Fruit fly (Drosophila melanogaster): ENCODE measurements around the gene CG14820.
A peak's percentile ranks its signal among the peaks of the same experiment; 100 is the strongest.

CG14820 gene

DNA sequence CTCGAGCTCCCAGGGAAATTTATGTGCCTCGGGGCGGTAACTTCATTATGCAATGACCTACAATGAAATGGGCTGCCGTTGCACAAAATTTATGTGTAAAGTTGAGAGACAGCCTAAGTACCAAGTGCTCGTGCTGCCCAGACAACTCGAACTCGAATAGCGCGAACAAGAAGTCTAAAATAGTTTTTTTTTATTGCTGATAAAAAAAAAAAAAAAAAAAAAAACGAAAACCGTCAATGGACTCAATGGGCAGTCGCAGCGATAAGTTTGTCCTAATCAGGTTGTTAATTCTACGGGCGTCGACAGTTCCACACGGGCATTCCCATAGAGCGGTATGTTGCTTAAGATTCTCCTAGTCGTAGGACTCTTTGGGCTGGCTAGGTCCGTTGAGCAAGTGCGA, at the start of gene CG14820:
CG14820 (plus strand) TSS at position 301 of the 400 bp plus-strand sequence.
- TF ChIP-seq pan (optimal IDR thresholded peaks at IDR 0.05) = no peak
- no peak for TF ChIP-seq CG8478 (optimal IDR thresholded peaks at IDR 0.05)
- no peak for TF ChIP-seq usp (GFP tag; optimal IDR thresholded peaks at IDR 0.05)
- TF ChIP-seq psq (optimal IDR thresholded peaks at IDR 0.05) = no peak
- TF ChIP-seq EcR (GFP tag; optimal IDR thresholded peaks at IDR 0.05) = no peak
- no peak for TF ChIP-seq Dll (optimal IDR thresholded peaks at IDR 0.05)

DNA sequence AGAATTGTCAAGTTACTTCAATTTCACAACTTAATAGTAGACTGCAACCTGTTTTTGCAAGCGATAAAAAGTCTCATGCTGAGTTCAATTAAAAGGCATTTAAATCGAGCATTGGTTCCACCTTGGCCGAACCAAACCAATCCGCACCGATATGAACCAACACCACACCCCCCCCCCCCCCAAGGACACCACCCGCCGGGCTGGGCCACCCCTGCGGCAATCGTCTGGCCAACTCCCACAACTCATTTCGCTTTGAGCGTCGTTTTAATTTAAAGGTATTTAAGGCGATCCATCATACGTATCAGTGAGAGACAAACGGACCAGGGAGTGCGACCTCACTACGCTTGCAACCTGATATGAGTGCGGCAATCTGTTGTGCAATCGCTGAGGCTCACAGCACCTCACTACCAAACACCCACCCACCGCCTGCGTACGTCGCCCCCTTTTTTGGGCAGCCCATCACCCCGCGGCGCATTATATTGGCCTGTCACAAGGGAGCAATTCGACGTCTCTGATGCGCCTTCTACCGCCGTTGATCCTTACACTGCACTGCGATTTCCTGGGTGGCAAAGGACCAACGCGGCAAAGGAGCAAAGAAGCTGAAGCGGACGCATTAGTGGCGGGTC, 47.7 kb upstream of the CG14820 start:
- no peak for TF ChIP-seq pan (optimal IDR thresholded peaks at IDR 0.05)
- TF ChIP-seq Dll (optimal IDR thresholded peaks at IDR 0.05) = no peak
- no peak for TF ChIP-seq EcR (GFP tag; optimal IDR thresholded peaks at IDR 0.05)
- TF ChIP-seq usp (GFP tag; optimal IDR thresholded peaks at IDR 0.05) = no peak
- no peak for TF ChIP-seq CG8478 (optimal IDR thresholded peaks at IDR 0.05)
- TF ChIP-seq psq (optimal IDR thresholded peaks at IDR 0.05) = no peak

DNA sequence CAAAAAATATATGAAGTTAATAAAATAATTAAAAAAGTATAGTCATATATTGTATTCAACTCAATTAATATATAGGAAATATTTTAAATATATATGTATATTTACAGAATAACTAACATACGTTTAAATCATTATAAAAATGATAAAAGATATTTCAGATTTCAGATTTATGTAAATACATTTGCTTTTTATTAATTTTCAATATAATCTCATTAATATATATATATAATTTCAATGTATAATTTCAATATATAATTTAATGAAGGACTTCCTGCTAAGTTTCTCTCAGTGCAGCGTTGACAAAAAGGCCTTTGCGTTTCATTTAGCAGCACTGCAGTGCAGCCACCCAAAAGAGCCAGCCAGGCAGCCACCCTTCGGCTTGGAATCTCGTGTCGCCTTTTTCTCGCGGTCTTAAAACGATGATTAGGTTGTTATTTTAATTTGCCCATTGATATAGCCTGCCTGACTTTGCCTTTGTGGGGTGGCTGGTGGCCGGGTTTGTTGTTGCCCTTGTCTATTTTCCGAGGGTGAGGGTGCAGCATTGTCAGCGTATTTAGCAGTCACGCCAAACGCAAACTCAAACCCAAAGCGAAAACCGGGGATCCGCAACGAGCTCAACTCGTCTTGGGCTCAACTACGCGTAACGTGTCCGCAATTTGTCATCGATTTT, 46.9 kb upstream of the CG14820 start:
- TF ChIP-seq psq (optimal IDR thresholded peaks at IDR 0.05) = no peak
- no peak for TF ChIP-seq Dll (optimal IDR thresholded peaks at IDR 0.05)
- no peak for TF ChIP-seq pan (optimal IDR thresholded peaks at IDR 0.05)
- no peak for TF ChIP-seq CG8478 (optimal IDR thresholded peaks at IDR 0.05)
- TF ChIP-seq EcR (GFP tag; optimal IDR thresholded peaks at IDR 0.05) = no peak
- TF ChIP-seq usp (GFP tag; optimal IDR thresholded peaks at IDR 0.05) = no peak

DNA sequence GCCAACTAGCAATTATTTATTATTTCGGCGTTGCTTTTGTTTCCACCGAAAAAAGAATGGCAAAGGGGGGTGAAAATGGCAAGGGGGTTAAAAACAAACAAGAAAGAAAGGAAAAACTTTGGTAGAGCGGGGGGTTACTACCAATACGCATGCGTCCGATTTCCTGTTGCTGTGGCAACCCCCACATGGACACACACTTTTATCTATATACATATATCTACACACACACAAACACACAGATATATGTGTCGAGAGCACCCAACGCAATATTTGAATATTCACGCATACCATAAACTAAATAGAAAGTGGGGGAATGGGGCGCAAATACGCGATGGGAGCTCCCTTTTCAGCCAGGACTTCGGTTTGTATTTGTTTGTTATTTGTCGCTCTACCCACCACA, 33.4 kb upstream of the CG14820 start:
- TF ChIP-seq psq (optimal IDR thresholded peaks at IDR 0.05) (no peak), pan (optimal IDR thresholded peaks at IDR 0.05) (no peak), Dll (optimal IDR thresholded peaks at IDR 0.05) (no peak), usp (GFP tag; optimal IDR thresholded peaks at IDR 0.05) (no peak), CG8478 (optimal IDR thresholded peaks at IDR 0.05) (no peak), EcR (GFP tag; optimal IDR thresholded peaks at IDR 0.05) (no peak)

DNA sequence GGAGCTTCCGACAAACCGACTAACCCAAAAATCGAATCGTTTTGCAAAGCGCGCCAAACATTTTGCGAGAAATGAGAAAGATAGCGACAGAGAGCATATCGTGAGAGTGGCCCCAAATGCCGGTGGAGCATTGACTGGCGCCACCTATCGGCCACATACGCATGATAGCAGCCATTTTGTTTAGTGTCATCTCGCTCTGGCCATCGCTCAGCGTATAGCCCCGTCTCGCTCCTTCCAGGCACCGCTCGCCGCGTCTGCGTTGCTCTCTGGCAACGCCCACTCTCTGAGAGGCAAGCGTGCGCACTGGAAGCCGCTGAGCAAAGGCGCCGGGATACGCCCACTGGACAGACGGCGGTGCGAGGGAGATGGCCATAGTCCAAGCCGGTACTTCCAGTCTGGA, 28.7 kb upstream of the CG14820 start:
- TF ChIP-seq Dll (optimal IDR thresholded peaks at IDR 0.05) (peak; percentile 92), CG8478 (optimal IDR thresholded peaks at IDR 0.05) (peak; percentile 78), EcR (GFP tag; optimal IDR thresholded peaks at IDR 0.05) (no peak)

DNA sequence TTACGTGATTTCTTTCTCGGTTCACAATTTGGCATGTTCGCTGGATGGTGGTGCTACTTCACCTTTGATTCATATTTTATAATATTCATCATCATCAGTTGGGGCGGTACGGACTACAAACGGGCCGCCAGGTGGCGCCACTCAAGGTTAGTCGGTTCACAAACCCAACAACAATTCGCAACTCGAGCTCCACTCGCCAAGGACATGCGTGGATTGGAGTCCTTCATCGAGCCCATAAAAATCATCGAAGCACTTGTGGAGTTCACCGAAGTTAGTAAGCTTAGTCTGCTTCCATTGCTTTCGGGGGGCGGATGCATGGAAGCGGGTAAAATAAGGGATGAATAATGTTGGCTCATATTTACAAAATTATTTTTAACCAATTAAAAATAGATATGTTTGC, 26.0 kb upstream of the CG14820 start:
- TF ChIP-seq Dll (optimal IDR thresholded peaks at IDR 0.05) (no peak), usp (GFP tag; optimal IDR thresholded peaks at IDR 0.05) (no peak), CG8478 (optimal IDR thresholded peaks at IDR 0.05) (no peak), EcR (GFP tag; optimal IDR thresholded peaks at IDR 0.05) (no peak), pan (optimal IDR thresholded peaks at IDR 0.05) (no peak), psq (optimal IDR thresholded peaks at IDR 0.05) (no peak)

dm6 chr3L:6911219-6911618, 21.5 kb upstream of the CG14820 start:
- TF ChIP-seq CG8478 (optimal IDR thresholded peaks at IDR 0.05) (no peak), pan (optimal IDR thresholded peaks at IDR 0.05) (no peak), EcR (GFP tag; optimal IDR thresholded peaks at IDR 0.05) (no peak), Dll (optimal IDR thresholded peaks at IDR 0.05) (no peak), psq (optimal IDR thresholded peaks at IDR 0.05) (no peak), usp (GFP tag; optimal IDR thresholded peaks at IDR 0.05) (no peak)

DNA sequence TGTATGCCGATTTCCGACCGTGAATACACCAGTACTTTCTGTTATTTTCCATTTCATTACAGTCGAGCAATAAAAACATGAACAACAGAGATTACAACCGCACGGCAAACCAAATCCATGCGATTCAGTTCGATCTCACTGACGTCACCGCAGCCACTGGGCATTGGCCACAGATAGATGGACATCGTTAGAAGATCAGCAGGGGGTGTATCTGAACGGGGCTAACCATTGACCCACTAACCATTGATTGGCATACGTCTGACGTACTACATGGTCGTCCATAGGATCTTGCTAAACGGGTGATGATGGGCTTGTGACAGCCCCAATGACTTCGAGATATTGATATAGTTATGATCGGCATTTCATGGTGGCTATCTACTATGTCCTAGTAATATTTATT, 18.9 kb upstream of the CG14820 start:
- TF ChIP-seq CG8478 (optimal IDR thresholded peaks at IDR 0.05) = no peak
- no peak for TF ChIP-seq EcR (GFP tag; optimal IDR thresholded peaks at IDR 0.05)
- no peak for TF ChIP-seq psq (optimal IDR thresholded peaks at IDR 0.05)
- TF ChIP-seq pan (optimal IDR thresholded peaks at IDR 0.05) = no peak
- no peak for TF ChIP-seq Dll (optimal IDR thresholded peaks at IDR 0.05)
- TF ChIP-seq usp (GFP tag; optimal IDR thresholded peaks at IDR 0.05) = no peak

dm6 chr3L:6914776-6915175, 17.9 kb upstream of the CG14820 start, which contains the start of gene Prat2:
Gene Prat2, minus strand, starts transcription at chr3L:6914876.
- TF ChIP-seq psq (optimal IDR thresholded peaks at IDR 0.05) = no peak
- no peak for TF ChIP-seq pan (optimal IDR thresholded peaks at IDR 0.05)
- no peak for TF ChIP-seq EcR (GFP tag; optimal IDR thresholded peaks at IDR 0.05)

DNA sequence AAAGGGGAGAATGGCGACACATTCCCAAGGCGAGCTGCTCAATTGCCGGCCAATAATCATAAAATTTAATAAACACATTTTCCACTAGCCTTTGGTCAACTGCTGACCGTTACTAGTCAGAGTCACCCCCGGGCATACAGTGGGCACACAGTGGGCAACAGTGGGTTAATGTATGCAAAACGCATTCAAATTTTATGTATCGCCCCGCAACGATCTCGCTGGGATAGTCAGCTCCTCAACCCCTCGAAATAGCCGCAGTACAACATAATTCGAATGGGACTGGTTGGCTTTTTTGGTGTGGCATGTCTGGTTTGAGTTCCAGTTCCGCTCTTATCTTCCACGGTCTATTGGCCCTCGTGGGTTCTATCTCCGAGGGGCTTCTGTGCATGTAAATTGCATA, 13.5 kb upstream of the CG14820 start:
- TF ChIP-seq EcR (GFP tag; optimal IDR thresholded peaks at IDR 0.05) = no peak
- TF ChIP-seq CG8478 (optimal IDR thresholded peaks at IDR 0.05) = no peak
- no peak for TF ChIP-seq usp (GFP tag; optimal IDR thresholded peaks at IDR 0.05)
- no peak for TF ChIP-seq psq (optimal IDR thresholded peaks at IDR 0.05)
- no peak for TF ChIP-seq pan (optimal IDR thresholded peaks at IDR 0.05)
- TF ChIP-seq Dll (optimal IDR thresholded peaks at IDR 0.05) = no peak

DNA sequence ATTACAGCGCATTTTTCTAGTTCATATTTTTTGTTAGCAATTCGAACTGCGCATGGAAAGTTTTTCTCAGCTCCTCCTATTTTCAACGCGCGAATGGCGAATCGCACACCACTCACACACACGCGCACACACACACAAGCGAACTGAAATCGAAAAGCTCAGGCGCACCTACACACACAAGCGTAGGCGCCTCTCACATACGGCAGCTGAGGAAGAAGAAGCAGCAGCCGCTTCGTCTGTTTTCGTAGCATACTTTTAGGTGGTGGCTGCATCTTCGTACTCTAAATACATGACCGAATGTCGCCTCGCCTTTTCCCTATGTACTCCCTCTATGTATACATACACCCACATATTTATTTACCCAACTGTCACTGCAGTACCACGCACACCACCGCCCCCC, 6.9 kb upstream of the CG14820 start:
- TF ChIP-seq pan (optimal IDR thresholded peaks at IDR 0.05) = no peak
- TF ChIP-seq Dll (optimal IDR thresholded peaks at IDR 0.05) = no peak
- no peak for TF ChIP-seq usp (GFP tag; optimal IDR thresholded peaks at IDR 0.05)
- TF ChIP-seq psq (optimal IDR thresholded peaks at IDR 0.05) = no peak
- TF ChIP-seq EcR (GFP tag; optimal IDR thresholded peaks at IDR 0.05) = no peak
- no peak for TF ChIP-seq CG8478 (optimal IDR thresholded peaks at IDR 0.05)

- no peak for TF ChIP-seq Dll (optimal IDR thresholded peaks at IDR 0.05)
- no peak for TF ChIP-seq psq (optimal IDR thresholded peaks at IDR 0.05)
- no peak for TF ChIP-seq pan (optimal IDR thresholded peaks at IDR 0.05)
- no peak for TF ChIP-seq usp (GFP tag; optimal IDR thresholded peaks at IDR 0.05)
- no peak for TF ChIP-seq EcR (GFP tag; optimal IDR thresholded peaks at IDR 0.05)
- no peak for TF ChIP-seq CG8478 (optimal IDR thresholded peaks at IDR 0.05)
Observed at dm6 chr3L:6931850-6932249, 876 bp upstream of the CG14820 start, which contains the start of gene CG45413. Gene CG45413, minus strand, starts transcription at chr3L:6931950.

Measured in whole organism.